Fruit fly (Drosophila melanogaster) whole organism, embryonic: ENCODE measurements around the gene NimC2.
A peak's percentile ranks its signal among the peaks of the same experiment; 100 is the strongest.

ENCODE experiments used
- Atf-2 ChIP-seq: fragments of 200-800 bp; sonication (Bioruptor generic); optimal IDR thresholded peaks from 2 replicates; lab custom pipeline; 2016; ENCODE audit warnings: missing biosample characterization, missing genetic modification characterization
- CG10431 ChIP-seq: fragments of 200-800 bp; sonication (Bioruptor generic); optimal IDR thresholded peaks from 3 replicates; lab custom pipeline; 2018; ENCODE audit warnings: missing biosample characterization, mild to moderate bottlenecking, missing genetic modification characterization
- CG10959 ChIP-seq: fragments of 200-800 bp; sonication (Bioruptor generic); IDR thresholded peaks from 2 replicates; pipeline ENCODE4 v1.3.6; 2022; ENCODE audit warnings: missing biosample characterization, missing genetic modification characterization
- CG11456 ChIP-seq: fragments of 200-800 bp; sonication (Bioruptor generic); IDR thresholded peaks from 3 replicates; pipeline ENCODE4 v1.3.6; 2022; ENCODE audit warnings: missing biosample characterization, missing genetic modification characterization
- CG12104 ChIP-seq: fragments of 200-800 bp; sonication (Bioruptor generic); optimal IDR thresholded peaks from 3 replicates; lab custom pipeline; 2016; ENCODE audit warnings: missing biosample characterization, missing genetic modification characterization
- CG12236 ChIP-seq: fragments of 200-800 bp; sonication (Bioruptor generic); optimal IDR thresholded peaks from 2 replicates; lab custom pipeline; 2016; ENCODE audit warnings: missing biosample characterization, missing genetic modification characterization
- CG13287 ChIP-seq: fragments of 200-800 bp; sonication (Bioruptor generic); IDR thresholded peaks from 2 replicates; pipeline ENCODE4 v1.3.6; 2022; ENCODE audit warnings: missing biosample characterization, missing genetic modification characterization; ENCODE audit not compliant: partially characterized antibody
- CG13894 ChIP-seq: fragments of 200-800 bp; sonication (Bioruptor generic); optimal IDR thresholded peaks from 3 replicates; lab custom pipeline; 2018; ENCODE audit warnings: missing biosample characterization, mild to moderate bottlenecking, missing genetic modification characterization, moderate library complexity
- CG14441 ChIP-seq: fragments of 200-800 bp; sonication (Bioruptor generic); IDR thresholded peaks from 2 replicates; pipeline ENCODE4 v1.3.6; 2022; ENCODE audit warnings: missing biosample characterization, missing genetic modification characterization
- CG14860 ChIP-seq: fragments of 200-800 bp; sonication (Bioruptor generic); IDR thresholded peaks from 3 replicates; pipeline ENCODE4 v1.3.6; 2022; ENCODE audit warnings: missing biosample characterization, missing genetic modification characterization; ENCODE audit not compliant: partially characterized antibody
- CG16813 ChIP-seq: fragments of 200-800 bp; sonication (Bioruptor generic); IDR thresholded peaks from 3 replicates; pipeline ENCODE4 v1.3.6; 2022; ENCODE audit warnings: missing biosample characterization, missing genetic modification characterization; ENCODE audit not compliant: partially characterized antibody
- CG16863 ChIP-seq: fragments of 200-800 bp; sonication (Bioruptor generic); optimal IDR thresholded peaks from 3 replicates; lab custom pipeline; 2016; ENCODE audit warnings: missing biosample characterization, missing genetic modification characterization
- CG17385 ChIP-seq: fragments of 200-800 bp; sonication (Bioruptor generic); optimal IDR thresholded peaks from 3 replicates; lab custom pipeline; 2018; ENCODE audit warnings: missing biosample characterization, mild to moderate bottlenecking, missing genetic modification characterization
- CG30403 ChIP-seq: fragments of 200-800 bp; sonication (Bioruptor generic); optimal IDR thresholded peaks from 3 replicates; lab custom pipeline; 2016; ENCODE audit warnings: missing biosample characterization, missing genetic modification characterization
- CG31224 ChIP-seq: fragments of 200-800 bp; sonication (Bioruptor generic); IDR thresholded peaks from 2 replicates; pipeline ENCODE4 v1.3.6; 2022; ENCODE audit warnings: missing biosample characterization, missing genetic modification characterization
- CG3281 ChIP-seq: fragments of 200-800 bp; sonication (Bioruptor generic); optimal IDR thresholded peaks from 3 replicates; lab custom pipeline; 2017; ENCODE audit warnings: missing biosample characterization, mild to moderate bottlenecking, missing genetic modification characterization
- CG3407 ChIP-seq: fragments of 200-800 bp; sonication (Bioruptor generic); optimal IDR thresholded peaks from 2 replicates; lab custom pipeline; 2018; ENCODE audit warnings: missing biosample characterization, mild to moderate bottlenecking, missing genetic modification characterization
- CG34422 ChIP-seq: fragments of 200-800 bp; sonication (Bioruptor generic); IDR thresholded peaks from 3 replicates; pipeline ENCODE4 v1.3.6; 2022; ENCODE audit warnings: missing biosample characterization, missing genetic modification characterization
- CG4282 ChIP-seq: fragments of 200-800 bp; sonication (Bioruptor generic); optimal IDR thresholded peaks from 2 replicates; lab custom pipeline; 2016; ENCODE audit warnings: missing biosample characterization, missing genetic modification characterization
- CG4360 ChIP-seq: fragments of 200-800 bp; sonication (Bioruptor generic); IDR thresholded peaks from 2 replicates; pipeline ENCODE4 v1.3.6; 2022; ENCODE audit warnings: missing biosample characterization, missing genetic modification characterization
- CG5953 ChIP-seq: fragments of 200-800 bp; sonication (Bioruptor generic); IDR thresholded peaks from 2 replicates; pipeline ENCODE4 v1.3.6; 2022; ENCODE audit warnings: missing biosample characterization, missing genetic modification characterization
- CG6175 ChIP-seq: fragments of 200-800 bp; sonication (Bioruptor generic); IDR thresholded peaks from 3 replicates; pipeline ENCODE4 v1.3.6; 2022; ENCODE audit warnings: missing biosample characterization, missing genetic modification characterization
- CG8478 ChIP-seq: fragments of >200 bp; optimal IDR thresholded peaks from 2 replicates; lab custom pipeline; 2018
- CoRest ChIP-seq: fragments of 200-800 bp; sonication (Bioruptor generic); optimal IDR thresholded peaks from 3 replicates; lab custom pipeline; 2018; ENCODE audit warnings: missing biosample characterization, mild to moderate bottlenecking, missing genetic modification characterization, moderate library complexity
- E2f1 ChIP-seq: fragments of 200-800 bp; sonication (Bioruptor generic); IDR thresholded peaks from 2 replicates; pipeline ENCODE4 v1.3.6; 2022; ENCODE audit warnings: missing biosample characterization, missing genetic modification characterization
- Elba2 ChIP-seq: fragments of 200-800 bp; sonication (Bioruptor generic); optimal IDR thresholded peaks from 3 replicates; lab custom pipeline; 2016; ENCODE audit warnings: missing biosample characterization, missing genetic modification characterization
- Ets65A ChIP-seq: fragments of 200-800 bp; sonication (Bioruptor generic); peaks from one replicate; lab custom pipeline; 2016; ENCODE audit warnings: missing biosample characterization, missing genetic modification characterization
- HLH4C ChIP-seq: fragments of 200-800 bp; sonication (Bioruptor generic); IDR thresholded peaks from 3 replicates; pipeline ENCODE4 v1.3.6; 2022; ENCODE audit warnings: missing biosample characterization, missing genetic modification characterization; ENCODE audit not compliant: partially characterized antibody
- Hey ChIP-seq: fragments of 200-800 bp; sonication (Bioruptor generic); optimal IDR thresholded peaks from 3 replicates; lab custom pipeline; 2018; ENCODE audit warnings: missing biosample characterization, mild to moderate bottlenecking, missing genetic modification characterization
- Hsf ChIP-seq: fragments of 200-800 bp; sonication (Bioruptor generic); optimal IDR thresholded peaks from 3 replicates; lab custom pipeline; 2016; ENCODE audit warnings: missing biosample characterization, missing genetic modification characterization
- Pdp1 ChIP-seq, 2 experiments: fragments of 200-800 bp; sonication (Bioruptor generic); optimal IDR thresholded peaks; 3 replicates each; lab custom pipeline; 2016; ENCODE audit warnings: missing biosample characterization in 2 of 2, missing genetic modification characterization in 2 of 2, mild to moderate bottlenecking in 1 of 2, moderate library complexity in 1 of 2
- Ravus ChIP-seq: fragments of 200-800 bp; sonication (Bioruptor generic); IDR thresholded peaks from 2 replicates; pipeline ENCODE4 v1.3.6; 2022; ENCODE audit warnings: missing biosample characterization, missing genetic modification characterization
- Tbp ChIP-seq: fragments of >200 bp; optimal IDR thresholded peaks from 2 replicates; lab custom pipeline; 2018; ENCODE audit warnings: missing biosample characterization, missing genetic modification characterization
- Trl ChIP-seq, 3 experiments: fragments of >200 bp in 2 of 3; fragments of 200-800 bp in 1 of 3; sonication (Bioruptor generic) in 1 of 3; optimal IDR thresholded peaks; 2 replicates in 1 of 3; 3 replicates in 2 of 3; lab custom pipeline; 2016 to 2017; ENCODE audit warnings: missing biosample characterization in 1 of 3, missing genetic modification characterization in 1 of 3
- ase ChIP-seq: fragments of 200-800 bp; sonication (Bioruptor generic); IDR thresholded peaks from 3 replicates; pipeline ENCODE4 v1.3.6; 2022; ENCODE audit warnings: missing biosample characterization, missing genetic modification characterization
- ash1 ChIP-seq: fragments of 200-800 bp; sonication (Bioruptor generic); optimal IDR thresholded peaks from 2 replicates; lab custom pipeline; 2018; ENCODE audit warnings: missing biosample characterization, mild to moderate bottlenecking, missing genetic modification characterization
- bbx ChIP-seq: fragments of 200-800 bp; sonication (Bioruptor generic); IDR thresholded peaks from 2 replicates; pipeline ENCODE4 v1.3.6; 2022; ENCODE audit warnings: missing biosample characterization, missing genetic modification characterization; ENCODE audit not compliant: partially characterized antibody
- corto ChIP-seq: fragments of 200-800 bp; sonication (Bioruptor generic); optimal IDR thresholded peaks from 2 replicates; lab custom pipeline; 2016; ENCODE audit warnings: missing biosample characterization, mild to moderate bottlenecking, missing genetic modification characterization, moderate library complexity
- dan ChIP-seq: fragments of 200-800 bp; sonication (Bioruptor generic); IDR thresholded peaks from 2 replicates; pipeline ENCODE4 v1.3.6; 2022; ENCODE audit warnings: missing biosample characterization, missing genetic modification characterization
- dimm ChIP-seq: fragments of 200-800 bp; sonication (Bioruptor generic); IDR thresholded peaks from 2 replicates; pipeline ENCODE4 v1.3.6; 2022; ENCODE audit warnings: missing biosample characterization, missing genetic modification characterization
- esg ChIP-seq: fragments of 200-800 bp; sonication (Bioruptor generic); conservative IDR thresholded peaks from 2 replicates; pipeline ENCODE4 v1.3.6; 2022; ENCODE audit warnings: missing biosample characterization, missing genetic modification characterization
- ftz-f1 ChIP-seq: fragments of 200-800 bp; sonication (Bioruptor generic); optimal IDR thresholded peaks from 2 replicates; lab custom pipeline; 2016; ENCODE audit warnings: missing biosample characterization, missing genetic modification characterization
- grau ChIP-seq: fragments of 200-800 bp; optimal IDR thresholded peaks from 3 replicates; lab custom pipeline; 2019; ENCODE audit warnings: missing biosample characterization, mild to moderate bottlenecking, missing genetic modification characterization, moderate library complexity
- ken ChIP-seq: fragments of 200-800 bp; sonication (Bioruptor generic); IDR thresholded peaks from 3 replicates; pipeline ENCODE4 v1.3.6; 2022; ENCODE audit warnings: missing biosample characterization, missing genetic modification characterization
- lbe ChIP-seq: fragments of 200-800 bp; sonication (Bioruptor generic); optimal IDR thresholded peaks from 2 replicates; lab custom pipeline; 2016; ENCODE audit warnings: missing biosample characterization, mild to moderate bottlenecking, missing genetic modification characterization
- otp ChIP-seq: fragments of 200-800 bp; sonication (Bioruptor generic); IDR thresholded peaks from 3 replicates; pipeline ENCODE4, ENCODE4 v1.3.6; 2022; ENCODE audit warnings: missing biosample characterization, missing genetic modification characterization
- so ChIP-seq: fragments of 200-800 bp; sonication (Bioruptor generic); IDR thresholded peaks from 3 replicates; pipeline ENCODE4 v1.3.6; 2022; ENCODE audit warnings: missing biosample characterization, missing genetic modification characterization
- tll ChIP-seq, 2 experiments: fragments of 200-800 bp in 1 of 2; fragments of >200 bp in 1 of 2; sonication (Bioruptor generic) in 1 of 2; optimal IDR thresholded peaks; 2 replicates each; lab custom pipeline; 2017 to 2019; ENCODE audit warnings: missing biosample characterization in 2 of 2, missing genetic modification characterization in 2 of 2, mild to moderate bottlenecking in 1 of 2, moderate library complexity in 1 of 2
- trem ChIP-seq: fragments of 200-800 bp; optimal IDR thresholded peaks from 3 replicates; lab custom pipeline; 2019; ENCODE audit warnings: missing biosample characterization, mild to moderate bottlenecking, missing genetic modification characterization, moderate library complexity
- wor ChIP-seq: fragments of 200-800 bp; sonication (Bioruptor generic); IDR thresholded peaks from 2 replicates; pipeline ENCODE4 v1.3.6; 2022; ENCODE audit warnings: missing biosample characterization, missing genetic modification characterization
- zfh2 ChIP-seq: fragments of 200-800 bp; sonication (Bioruptor generic); optimal IDR thresholded peaks from 2 replicates; lab custom pipeline; 2016; ENCODE audit warnings: missing biosample characterization, missing genetic modification characterization

The NimC2 gene

dm6 chr2L:14021646-14022129 is 41.8 kb downstream of the NimC2 start (continued):
- peak; percentile 49; the same call in 1 of the 3 replicates for TF ChIP-seq CG14860
- TF ChIP-seq CG8478 (lab: Kevin White, UChicago) = peak; percentile 68
- TF ChIP-seq CG3281 (GFP tag; lab: Kevin White, UChicago) = no peak
- TF ChIP-seq CG10431 (GFP tag; lab: Kevin White, UChicago) = no peak
- no peak for TF ChIP-seq trem (tag; lab: Kevin White, UChicago)
- TF ChIP-seq CG12236 = no peak
- no peak for TF ChIP-seq CG10959
- no peak for TF ChIP-seq CG4282
- TF ChIP-seq bbx (GFP tag; lab: Robert Waterston, UW) = peak; percentile 72
- TF ChIP-seq CG30403 (GFP tag; lab: Kevin White, UChicago) = no peak
- no peak for TF ChIP-seq Elba2 (GFP tag; lab: Kevin White, UChicago)
- peak; percentile 99 for TF ChIP-seq CG6175
- no peak for TF ChIP-seq E2f1
- TF ChIP-seq ash1 (GFP tag; lab: Kevin White, UChicago) = no peak
- TF ChIP-seq corto = no peak
- no peak for TF ChIP-seq CG12104
- no peak for TF ChIP-seq CG16863 (GFP tag; lab: Kevin White, UChicago)
- TF ChIP-seq CG13894 (tag; lab: Kevin White, UChicago) = peak; percentile 91
- TF ChIP-seq ken (GFP tag; lab: Robert Waterston, UW) = peak; percentile 58; the same call in 1 of the 3 replicates
- no peak for TF ChIP-seq dan
- peak; percentile 95 for TF ChIP-seq CG4360 (GFP tag; lab: Robert Waterston, UW)
- TF ChIP-seq CG13287 = peak; percentile 64
- TF ChIP-seq Ravus (GFP tag; lab: Robert Waterston, UW) = no peak
- no peak for TF ChIP-seq CG11456 (GFP tag; lab: Robert Waterston, UW)
- no peak for TF ChIP-seq lbe (GFP tag; lab: Kevin White, UChicago)
- peak in 1 of 2 experiments; percentile 12 for TF ChIP-seq Trl (optimal IDR thresholded peaks at IDR 0.05; lab: Kevin White, UChicago)
- no peak for TF ChIP-seq Trl (GFP tag; optimal IDR thresholded peaks at IDR 0.05; lab: Kevin White, UChicago)
- TF ChIP-seq Atf-2 (GFP tag; lab: Kevin White, UChicago) = no peak
- TF ChIP-seq CG16813 (GFP tag; lab: Robert Waterston, UW) = 0 out of 3 replicates have a peak, but pooled peaks have one; percentile 23
- 0 out of 2 replicates have a peak, but pooled peaks have one; percentile 0 for TF ChIP-seq CG14441
- TF ChIP-seq CG34422 (GFP tag; lab: Robert Waterston, UW) = no peak
- no peak for TF ChIP-seq CoRest (tag; lab: Kevin White, UChicago)
- TF ChIP-seq dimm (GFP tag; lab: Robert Waterston, UW) = no peak
- no peak for TF ChIP-seq tll (GFP tag; optimal IDR thresholded peaks at IDR 0.05; lab: Kevin White, UChicago)
- TF ChIP-seq ase (GFP tag; lab: Robert Waterston, UW) = no peak
- no peak for TF ChIP-seq CG5953
- no peak for TF ChIP-seq Tbp (GFP tag; lab: Kevin White, UChicago)
- no peak for TF ChIP-seq grau (tag; lab: Kevin White, UChicago)
- TF ChIP-seq Hsf (GFP tag; lab: Kevin White, UChicago) = no peak
- peak; percentile 28; the same call in 1 of the 3 replicates for TF ChIP-seq HLH4C (GFP tag; lab: Robert Waterston, UW)
- no peak for TF ChIP-seq CG17385
- peak in 1 of 2 experiments; percentile 67 for TF ChIP-seq Pdp1 (GFP tag; optimal IDR thresholded peaks at IDR 0.05; lab: Kevin White, UChicago)
- TF ChIP-seq ftz-f1 (GFP tag; lab: Kevin White, UChicago) = peak; percentile 77
- TF ChIP-seq wor (GFP tag; lab: Robert Waterston, UW) = no peak
- TF ChIP-seq Hey = peak; percentile 75
- TF ChIP-seq CG3407 (GFP tag; lab: Kevin White, UChicago) = no peak
- no peak for TF ChIP-seq otp (GFP tag; lab: Robert Waterston, UW)
- TF ChIP-seq Ets65A = peak; percentile 83
- TF ChIP-seq zfh2 (GFP tag; lab: Kevin White, UChicago) = no peak
- no peak for TF ChIP-seq esg
- no peak; the same call in 2 of the 3 replicates for TF ChIP-seq so
- peak; percentile 100 for TF ChIP-seq CG31224 (GFP tag; lab: Robert Waterston, UW)
